Worm (Caenorhabditis elegans) whole organism, early embryonic: ENCODE results near the gene hars-1.

Experiments
- ama-1 ChIP-seq: fragments of 150-350 bp; optimal IDR thresholded peaks from 2 replicates; lab custom pipeline; 2014
- ets-7 ChIP-seq: sonication (generic microtip); optimal IDR thresholded peaks from 2 replicates; lab custom pipeline; 2016; ENCODE audit warnings: missing genotype, missing genetic modification characterization, missing compliant biosample characterization
- tra-4 ChIP-seq: sonication (generic microtip); optimal IDR thresholded peaks from 2 replicates; lab custom pipeline; 2017; ENCODE audit warnings: missing genetic modification characterization, missing compliant biosample characterization

DNA sequence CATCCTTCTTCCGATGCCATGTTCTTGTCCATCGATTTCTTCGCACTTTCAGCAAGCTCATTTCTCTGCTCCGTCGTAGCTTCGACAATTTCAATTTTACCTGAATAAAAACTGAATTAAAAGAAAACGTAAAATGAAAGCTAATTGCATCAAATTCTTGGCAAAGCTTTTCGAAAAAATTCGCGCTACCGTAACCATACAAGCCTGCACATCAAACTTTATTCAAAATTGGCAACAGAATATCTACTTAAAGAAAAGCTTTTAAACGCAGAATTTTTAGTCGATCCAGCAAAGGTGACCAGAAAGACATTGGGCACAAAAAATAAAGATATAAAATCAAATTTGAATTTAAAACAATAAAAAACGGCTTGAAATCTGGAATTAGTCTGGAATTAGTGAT, 16.5 kb upstream of the hars-1 start:
- no peak for TF ChIP-seq ets-7
- TF ChIP-seq ama-1 (lab: Kevin White, UChicago) = no peak
- TF ChIP-seq tra-4 (tag; lab: Kevin White, UChicago) = no peak
